Worm (Caenorhabditis elegans) whole organism, L4 larva: ENCODE data around the gene R11G1.2.

Experiments
- ZK337.2 ChIP-seq: fragments of 200-800 bp; sonication (Bioruptor generic); IDR thresholded peaks from 2 replicates; pipeline ENCODE4 v1.3.6; 2022; ENCODE audit warnings: missing genetic modification reagents, missing genetic modification characterization, missing compliant biosample characterization
- egl-27 ChIP-seq: sonication (generic microtip); optimal IDR thresholded peaks from 3 replicates; lab custom pipeline; 2017; ENCODE audit warnings: missing biosample characterization, missing genetic modification reagents, missing genetic modification characterization

DNA sequence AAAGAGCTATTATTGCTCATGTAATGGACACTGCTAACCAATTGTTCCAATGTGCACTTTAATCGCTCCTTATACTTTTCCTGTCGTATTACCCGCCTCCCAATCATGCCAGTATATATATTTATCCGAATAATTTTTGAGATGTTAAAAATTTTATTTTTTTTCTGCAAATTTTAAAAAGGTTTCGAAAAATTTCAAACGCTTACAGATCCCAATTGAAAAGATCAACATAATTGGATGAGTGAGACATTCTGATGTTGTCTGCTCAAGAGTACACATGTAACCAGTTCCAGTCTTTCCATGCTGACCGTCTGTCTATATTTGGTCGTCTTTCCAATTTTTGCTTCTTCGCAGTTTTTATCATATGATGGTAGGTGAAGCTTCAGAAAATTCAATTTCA is 8.8 kb downstream of the R11G1.2 start, which contains the start of gene R11G1.1:
- TF ChIP-seq egl-27 (no peak), ZK337.2 (GFP tag; lab: Robert Waterston, UW) (no peak)
